Fruit fly (Drosophila melanogaster): ENCODE data around the gene CG46435.
A peak's percentile ranks its signal among the peaks of the same experiment; 100 is the strongest.

CG46435 gene

DNA sequence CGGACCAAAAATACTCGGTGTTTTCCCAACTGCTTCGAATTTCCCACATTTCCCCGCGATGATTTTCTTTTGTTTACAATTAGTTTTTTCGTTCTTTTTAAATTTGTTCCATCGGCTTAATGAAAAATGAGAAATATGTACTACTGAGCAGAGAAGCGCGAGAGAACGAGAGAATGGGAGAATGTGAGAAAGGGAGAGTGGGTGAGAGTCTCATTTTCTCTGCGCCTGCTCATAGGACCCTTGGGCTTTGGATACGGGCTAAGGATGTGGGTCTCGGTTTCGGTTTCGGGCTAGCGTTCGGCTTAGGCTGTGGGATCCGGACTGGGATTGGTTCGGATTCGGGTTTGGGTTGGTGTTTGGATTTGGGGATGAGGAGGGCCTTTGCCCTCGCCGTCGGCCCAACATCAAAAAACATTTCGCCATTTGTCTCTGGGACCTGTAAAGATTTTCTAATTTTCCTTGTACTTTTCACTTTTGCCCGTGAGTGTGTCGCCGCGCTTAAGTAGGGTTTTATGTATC lies 35.9 kb downstream of the CG46435 start:
- TF ChIP-seq net (GFP tag; optimal IDR thresholded peaks at IDR 0.05) (no peak), Eip78C (GFP tag) (peak; percentile 6)

DNA sequence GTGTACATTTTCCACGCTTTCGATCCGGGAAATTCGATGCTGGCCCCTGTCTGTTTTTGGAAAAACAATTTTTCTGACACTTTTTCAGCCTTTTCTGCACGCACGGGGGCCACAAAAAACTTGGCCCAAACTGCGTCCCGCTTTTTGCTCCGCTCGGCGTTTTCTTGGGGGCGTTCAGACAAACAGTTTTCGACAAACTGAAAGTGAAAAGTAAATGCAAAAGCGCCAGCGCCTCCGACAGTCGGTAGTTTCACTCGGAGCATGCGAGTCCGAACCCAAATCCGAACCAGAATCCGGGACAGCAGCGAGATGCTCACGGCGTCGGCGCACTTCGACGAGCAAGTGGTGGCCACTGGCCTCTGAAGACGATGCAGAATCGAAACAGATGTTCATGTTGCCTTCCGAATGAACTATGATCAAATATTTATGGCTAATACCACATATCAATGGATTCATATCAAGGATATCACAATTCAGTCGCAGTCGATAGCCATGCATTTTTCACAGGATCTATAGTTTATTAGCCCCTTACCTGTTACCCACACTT lies 39.5 kb downstream of the CG46435 start, which contains the start of gene Shal:
Gene Shal, minus strand, starts transcription at position 200 of the 547 bp plus-strand sequence.
- no peak for TF ChIP-seq CG6792 (GFP tag; optimal IDR thresholded peaks at IDR 0.05)
- no peak for TF ChIP-seq CG8119 (GFP tag; IDR thresholded peaks at IDR 0.05)
- TF ChIP-seq Hr39 (GFP tag; optimal IDR thresholded peaks at IDR 0.05): no peak
- no peak for TF ChIP-seq fkh (GFP tag; optimal IDR thresholded peaks at IDR 0.05)
- TF ChIP-seq Eip93F (GFP tag; optimal IDR thresholded peaks at IDR 0.05): no peak
- TF ChIP-seq CG31627 (GFP tag; optimal IDR thresholded peaks at IDR 0.05): no peak
- no peak for TF ChIP-seq topi (GFP tag; optimal IDR thresholded peaks at IDR 0.05)
- TF ChIP-seq Ets21C (GFP tag; optimal IDR thresholded peaks at IDR 0.05): no peak
- no peak for TF ChIP-seq Smox (GFP tag; optimal IDR thresholded peaks at IDR 0.05)
- no peak for TF ChIP-seq esn (GFP tag; optimal IDR thresholded peaks at IDR 0.05)

DNA sequence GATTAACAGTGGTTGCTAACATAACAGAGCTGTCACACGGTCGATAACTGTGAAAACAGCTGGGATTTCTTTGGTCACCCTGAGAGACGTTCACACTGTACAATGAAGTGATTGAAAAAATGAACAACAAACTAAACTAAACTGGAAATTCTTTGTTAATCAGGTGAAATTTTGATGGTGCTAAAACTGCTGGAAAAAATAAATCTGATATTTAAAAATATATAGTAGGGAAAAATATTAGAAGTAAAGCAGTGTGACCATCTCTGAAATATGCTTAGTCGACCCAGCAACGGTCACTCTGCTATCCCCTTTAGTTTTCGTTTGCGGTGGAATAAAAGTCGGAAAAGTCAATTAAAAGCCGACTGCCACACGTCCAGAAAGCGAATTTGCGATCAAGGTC lies 41.1 kb downstream of the CG46435 start, which contains the start of the genes CG9231 and CG9330:
Gene CG9231, minus strand, starts transcription at position 25 of the 400 bp plus-strand sequence.
Gene CG9330, plus strand, starts transcription at position 275 of the 400 bp plus-strand sequence.
- TF ChIP-seq eg (GFP tag; IDR thresholded peaks at IDR 0.05) (no peak), OdsH (GFP tag; optimal IDR thresholded peaks at IDR 0.05) (no peak), Eip75B (GFP tag; optimal IDR thresholded peaks at IDR 0.05) (no peak), fkh (GFP tag; optimal IDR thresholded peaks at IDR 0.05) (no peak), CG8119 (GFP tag; IDR thresholded peaks at IDR 0.05) (no peak), net (GFP tag; optimal IDR thresholded peaks at IDR 0.05) (no peak), vri (GFP tag; optimal IDR thresholded peaks at IDR 0.05) (peak; percentile 5), CG1621 (tag; optimal IDR thresholded peaks at IDR 0.05) (no peak), Blimp-1 (GFP tag; optimal IDR thresholded peaks at IDR 0.05) (no peak), Eip93F (GFP tag; optimal IDR thresholded peaks at IDR 0.05) (no peak), CG9139 (GFP tag; optimal IDR thresholded peaks at IDR 0.05) (no peak), topi (GFP tag; optimal IDR thresholded peaks at IDR 0.05) (peak; percentile 11), Hr4 (GFP tag; optimal IDR thresholded peaks at IDR 0.05) (peak; percentile 10), Ets21C (GFP tag; optimal IDR thresholded peaks at IDR 0.05) (no peak), CG11902 (GFP tag; optimal IDR thresholded peaks at IDR 0.05) (no peak), Hr39 (GFP tag; optimal IDR thresholded peaks at IDR 0.05) (peak; percentile 17), dac (GFP tag; optimal IDR thresholded peaks at IDR 0.05) (no peak), CG6163 (GFP tag; IDR thresholded peaks at IDR 0.05) (no peak), CG10669 (GFP tag; optimal IDR thresholded peaks at IDR 0.05) (no peak), CG16779 (tag; optimal IDR thresholded peaks at IDR 0.05) (no peak), achi (GFP tag; optimal IDR thresholded peaks at IDR 0.05) (peak; percentile 83), salr (GFP tag; optimal IDR thresholded peaks at IDR 0.05) (no peak), CG31627 (GFP tag; optimal IDR thresholded peaks at IDR 0.05) (peak; percentile 18), ss (GFP tag; optimal IDR thresholded peaks at IDR 0.05) (no peak), CG10631 (GFP tag; optimal IDR thresholded peaks at IDR 0.05) (no peak), Eip78C (GFP tag) (peak; percentile 87), CG32006 (GFP tag; optimal IDR thresholded peaks at IDR 0.05) (no peak), CG7368 (GFP tag; optimal IDR thresholded peaks at IDR 0.05) (no peak), Hr38 (GFP tag; optimal IDR thresholded peaks at IDR 0.05) (no peak), CG15336 (GFP tag; IDR thresholded peaks at IDR 0.05) (no peak), CG6792 (GFP tag; optimal IDR thresholded peaks at IDR 0.05) (no peak), Sox14 (GFP tag; optimal IDR thresholded peaks at IDR 0.05) (peak; percentile 47), Met (GFP tag; optimal IDR thresholded peaks at IDR 0.05) (peak; percentile 23), spab (GFP tag; optimal IDR thresholded peaks at IDR 0.05) (no peak), Ets96B (tag; optimal IDR thresholded peaks at IDR 0.05) (no peak), CG6808 (GFP tag; optimal IDR thresholded peaks at IDR 0.05) (no peak), CG6854 (GFP tag; optimal IDR thresholded peaks at IDR 0.05) (no peak), svp (GFP tag) (no peak), CG8632 (GFP tag; optimal IDR thresholded peaks at IDR 0.05) (no peak), dsx (GFP tag; optimal IDR thresholded peaks at IDR 0.05; ENCODE audit: poor library complexity, severe bottlenecking) (no peak), Sox15 (GFP tag; optimal IDR thresholded peaks at IDR 0.05) (no peak), fd59A (GFP tag; optimal IDR thresholded peaks at IDR 0.05) (no peak), CG6276 (GFP tag; optimal IDR thresholded peaks at IDR 0.05) (no peak), Smox (GFP tag; optimal IDR thresholded peaks at IDR 0.05) (peak; percentile 23), Gug (GFP tag; IDR thresholded peaks at IDR 0.05) (no peak)

Measured in whole organism, prepupa.